Fruit fly (Drosophila melanogaster) whole organism, embryonic: ENCODE measurements around the gene Nep5.

ENCODE experiments used
- CG10565 ChIP-seq: fragments of 200-800 bp; sonication (Bioruptor generic); optimal IDR thresholded peaks from 3 replicates; lab custom pipeline; 2016; ENCODE audit warnings: missing biosample characterization, mild to moderate bottlenecking, missing genetic modification characterization
- CG13296 ChIP-seq: fragments of 200-800 bp; sonication (Bioruptor generic); optimal IDR thresholded peaks from 3 replicates; lab custom pipeline; 2018; ENCODE audit warnings: missing biosample characterization, mild to moderate bottlenecking, missing genetic modification characterization
- CG13894 ChIP-seq: fragments of 200-800 bp; sonication (Bioruptor generic); optimal IDR thresholded peaks from 3 replicates; lab custom pipeline; 2018; ENCODE audit warnings: missing biosample characterization, mild to moderate bottlenecking, missing genetic modification characterization, moderate library complexity
- CG14860 ChIP-seq: fragments of 200-800 bp; sonication (Bioruptor generic); IDR thresholded peaks from 3 replicates; pipeline ENCODE4 v1.3.6; 2022; ENCODE audit warnings: missing biosample characterization, missing genetic modification characterization; ENCODE audit not compliant: partially characterized antibody
- CG1603 ChIP-seq: fragments of 200-800 bp; sonication (Bioruptor generic); optimal IDR thresholded peaks from 2 replicates; lab custom pipeline; 2019; ENCODE audit warnings: missing biosample characterization, mild to moderate bottlenecking, missing genetic modification characterization, moderate library complexity
- CG18599 ChIP-seq: fragments of 200-800 bp; sonication (Bioruptor generic); optimal IDR thresholded peaks from 3 replicates; lab custom pipeline; 2017; ENCODE audit warnings: missing biosample characterization, missing genetic modification characterization, mild to moderate bottlenecking, moderate library complexity, missing genetic modification reagents
- CG31365 ChIP-seq: fragments of 200-800 bp; sonication (Bioruptor generic); optimal IDR thresholded peaks from 2 replicates; lab custom pipeline; 2018; ENCODE audit warnings: missing biosample characterization, mild to moderate bottlenecking, missing genetic modification characterization
- CG34376 ChIP-seq: fragments of 200-800 bp; sonication (Bioruptor generic); optimal IDR thresholded peaks from 2 replicates; lab custom pipeline; 2018; ENCODE audit warnings: missing biosample characterization, mild to moderate bottlenecking, missing genetic modification characterization
- CG8478 ChIP-seq: fragments of >200 bp; optimal IDR thresholded peaks from 2 replicates; lab custom pipeline; 2018
- Hey ChIP-seq: fragments of 200-800 bp; sonication (Bioruptor generic); optimal IDR thresholded peaks from 3 replicates; lab custom pipeline; 2018; ENCODE audit warnings: missing biosample characterization, mild to moderate bottlenecking, missing genetic modification characterization
- MBD-R2 ChIP-seq: fragments of 200-800 bp; sonication (Bioruptor generic); IDR thresholded peaks from 2 replicates; pipeline ENCODE4 v1.3.6; 2022; ENCODE audit warnings: missing biosample characterization, missing genetic modification characterization
- Optix ChIP-seq: fragments of 200-800 bp; sonication (Bioruptor generic); IDR thresholded peaks from 3 replicates; pipeline ENCODE4 v1.3.6; 2022; ENCODE audit warnings: missing biosample characterization, missing genetic modification characterization
- Rfx ChIP-seq: fragments of 200-800 bp; sonication (Bioruptor generic); IDR thresholded peaks from 2 replicates; pipeline ENCODE4 v1.3.6; 2022; ENCODE audit warnings: missing biosample characterization, missing genetic modification characterization
- Usf ChIP-seq: fragments of 200-800 bp; sonication (Bioruptor generic); optimal IDR thresholded peaks from 2 replicates; lab custom pipeline; 2017; ENCODE audit warnings: missing genotype, missing biosample characterization, missing genetic modification characterization
- ato ChIP-seq: fragments of 200-800 bp; sonication (Bioruptor generic); IDR thresholded peaks from 2 replicates; pipeline ENCODE4 v1.3.6; 2022; ENCODE audit warnings: missing biosample characterization, missing genetic modification characterization; ENCODE audit not compliant: partially characterized antibody
- exex ChIP-seq: fragments of 200-800 bp; sonication (Bioruptor generic); optimal IDR thresholded peaks from 4 replicates; lab custom pipeline; 2018; ENCODE audit warnings: missing biosample characterization, mild to moderate bottlenecking, missing genetic modification characterization, moderate library complexity
- grn ChIP-seq: fragments of 200-800 bp; sonication (Bioruptor generic); optimal IDR thresholded peaks from 3 replicates; lab custom pipeline; 2017; ENCODE audit warnings: missing biosample characterization, missing genetic modification characterization
- knrl ChIP-seq: fragments of 200-800 bp; sonication (Bioruptor generic); IDR thresholded peaks from 3 replicates; pipeline ENCODE4 v1.3.6; 2022; ENCODE audit warnings: missing biosample characterization, missing genetic modification characterization; ENCODE audit not compliant: partially characterized antibody
- sd ChIP-seq: fragments of 200-800 bp; sonication (Bioruptor generic); optimal IDR thresholded peaks from 3 replicates; lab custom pipeline; 2018; ENCODE audit warnings: missing biosample characterization, mild to moderate bottlenecking, missing genetic modification characterization, moderate library complexity
- sug ChIP-seq: fragments of 200-800 bp; optimal IDR thresholded peaks from 2 replicates; lab custom pipeline; 2019; ENCODE audit warnings: missing biosample characterization, mild to moderate bottlenecking, missing genetic modification characterization, moderate library complexity
- ttk ChIP-seq: fragments of 200-800 bp; sonication (Bioruptor generic); IDR thresholded peaks from 2 replicates; pipeline ENCODE4 v2.1.2; 2022; ENCODE audit warnings: missing biosample characterization, missing genetic modification characterization
- vnd ChIP-seq: fragments of 200-800 bp; sonication (Bioruptor generic); IDR thresholded peaks from 3 replicates; pipeline ENCODE4 v1.3.6; 2022; ENCODE audit warnings: missing biosample characterization, missing genetic modification characterization; ENCODE audit not compliant: partially characterized antibody

The Nep5 gene

dm6 chr3R:27023117-27023516, 40.9 kb downstream of the Nep5 start, which contains the start of gene CG6277:
TSS of gene CG6277 (minus strand) at chr3R:27023217.
- TF ChIP-seq knrl (no peak), CG13894 (tag; lab: Kevin White, UChicago) (no peak), ato (GFP tag; lab: Robert Waterston, UW) (no peak), Optix (GFP tag; lab: Robert Waterston, UW) (no peak), sug (peak; percentile 68)
- TF ChIP-seq, all 482 proteins: peak for 1

- TF ChIP-seq MBD-R2 (GFP tag; lab: Robert Waterston, UW) = no peak
- peak; percentile 28 for TF ChIP-seq sug
These were observed 42.7 kb downstream of the Nep5 start, which contains the start of gene CG6283 for dm6 chr3R:27021278-27021677. TSS of gene CG6283 (minus strand) at chr3R:27021378.

dm6 chr3R:27019701-27020172, 44.3 kb downstream of the Nep5 start, which contains the start of gene CG17191:
TSS of gene CG17191 (minus strand) at chr3R:27019751.
- TF ChIP-seq CG14860 (GFP tag; lab: Robert Waterston, UW) (no peak), ttk (no peak), CG10565 (no peak), CG18599 (peak; percentile 23), vnd (GFP tag; lab: Robert Waterston, UW) (0 out of 3 replicates have a peak, but pooled peaks have one; percentile 11), CG13296 (GFP tag; lab: Kevin White, UChicago) (no peak), CG34376 (GFP tag; lab: Kevin White, UChicago) (peak; percentile 64), CG31365 (tag; lab: Kevin White, UChicago) (no peak), Rfx (GFP tag; lab: Robert Waterston, UW) (no peak), sug (peak; percentile 85), Hey (tag; lab: Kevin White, UChicago) (peak; percentile 45), Usf (GFP tag; lab: Kevin White, UChicago) (no peak), exex (peak; percentile 90), CG1603 (no peak), grn (peak; percentile 76), sd (tag; lab: Kevin White, UChicago) (peak; percentile 71)
- TF ChIP-seq, all 482 proteins: peak for 8

dm6 chr3R:27018187-27018586, 45.8 kb downstream of the Nep5 start, which contains the start of gene CG17192:
TSS of gene CG17192 (minus strand) at chr3R:27018287.
- TF ChIP-seq CG8478 (lab: Kevin White, UChicago) (no peak), exex (peak; percentile 34)
